Fruit fly (Drosophila melanogaster) whole organism, embryonic: ENCODE measurements around the gene CG33090.
A peak's percentile ranks its signal among the peaks of the same experiment; 100 is the strongest.

ENCODE experiments used
- Atf6 ChIP-seq: fragments of 200-800 bp; sonication (Bioruptor generic); IDR thresholded peaks from 2 replicates; pipeline ENCODE4 v1.3.6; 2022; ENCODE audit warnings: missing biosample characterization, missing genetic modification characterization
- Awh ChIP-seq: fragments of 200-800 bp; sonication (Bioruptor generic); IDR thresholded peaks from 2 replicates; pipeline ENCODE4, ENCODE4 v1.3.6; 2022; ENCODE audit warnings: missing biosample characterization, missing genetic modification characterization
- BEAF-32 ChIP-seq: fragments of 200-800 bp; sonication (Bioruptor generic); optimal IDR thresholded peaks from 3 replicates; lab custom pipeline; 2017; ENCODE audit warnings: missing biosample characterization, missing genetic modification characterization, mild to moderate bottlenecking, moderate library complexity, missing genetic modification reagents
- Blimp-1 ChIP-seq: fragments of 200-800 bp; sonication (Bioruptor generic); optimal IDR thresholded peaks from 3 replicates; lab custom pipeline; 2018; ENCODE audit warnings: missing biosample characterization, missing genetic modification characterization, mild to moderate bottlenecking, moderate library complexity, missing genetic modification reagents
- BtbVII ChIP-seq: fragments of 200-800 bp; sonication (Bioruptor generic); optimal IDR thresholded peaks from 3 replicates; lab custom pipeline; 2017; ENCODE audit warnings: missing biosample characterization, mild to moderate bottlenecking, missing genetic modification characterization
- C15 ChIP-seq: fragments of 200-800 bp; sonication (Bioruptor generic); IDR thresholded peaks from 3 replicates; pipeline ENCODE4 v1.3.6; 2022; ENCODE audit warnings: missing biosample characterization, missing genetic modification characterization
- CG10274 ChIP-seq: fragments of 200-800 bp; sonication (Bioruptor generic); optimal IDR thresholded peaks from 3 replicates; lab custom pipeline; 2017; ENCODE audit warnings: missing biosample characterization, mild to moderate bottlenecking, missing genetic modification characterization
- CG10959 ChIP-seq: fragments of 200-800 bp; sonication (Bioruptor generic); IDR thresholded peaks from 2 replicates; pipeline ENCODE4 v1.3.6; 2022; ENCODE audit warnings: missing biosample characterization, missing genetic modification characterization
- CG11093 ChIP-seq: fragments of 200-800 bp; sonication (Bioruptor generic); IDR thresholded peaks from 3 replicates; pipeline ENCODE4 v1.3.6; 2022; ENCODE audit warnings: missing biosample characterization, missing genetic modification characterization
- CG12299 ChIP-seq: fragments of 200-800 bp; sonication (Bioruptor generic); optimal IDR thresholded peaks from 2 replicates; lab custom pipeline; 2018; ENCODE audit warnings: missing biosample characterization, mild to moderate bottlenecking, missing genetic modification characterization
- CG12659 ChIP-seq: fragments of 200-800 bp; sonication (Bioruptor generic); optimal IDR thresholded peaks from 3 replicates; lab custom pipeline; 2017; ENCODE audit warnings: mild to moderate bottlenecking, missing biosample characterization, missing genetic modification reagents, missing genetic modification characterization
- CG14014 ChIP-seq: fragments of 200-800 bp; sonication (Bioruptor generic); IDR thresholded peaks from 2 replicates; pipeline ENCODE4 v1.3.6; 2022; ENCODE audit warnings: missing biosample characterization, missing genetic modification characterization
- CG15514 ChIP-seq: fragments of 200-800 bp; sonication (Bioruptor generic); optimal IDR thresholded peaks from 3 replicates; lab custom pipeline; 2017; ENCODE audit warnings: missing biosample characterization, missing genetic modification characterization, mild to moderate bottlenecking, moderate library complexity, missing genetic modification reagents
- CG18599 ChIP-seq: fragments of 200-800 bp; sonication (Bioruptor generic); optimal IDR thresholded peaks from 3 replicates; lab custom pipeline; 2017; ENCODE audit warnings: missing biosample characterization, missing genetic modification characterization, mild to moderate bottlenecking, moderate library complexity, missing genetic modification reagents
- CG18619 ChIP-seq: fragments of 200-800 bp; sonication (Bioruptor generic); optimal IDR thresholded peaks from 3 replicates; lab custom pipeline; 2017; ENCODE audit warnings: missing biosample characterization, mild to moderate bottlenecking, missing genetic modification characterization
- CG18764 ChIP-seq: fragments of 200-800 bp; sonication (Bioruptor generic); optimal IDR thresholded peaks from 3 replicates; lab custom pipeline; 2016; ENCODE audit warnings: missing biosample characterization, missing genetic modification characterization
- CG2199 ChIP-seq: fragments of 200-800 bp; sonication (Bioruptor generic); IDR thresholded peaks from 3 replicates; pipeline ENCODE4 v1.3.6; 2022; ENCODE audit warnings: missing biosample characterization, missing genetic modification characterization
- CG2202 ChIP-seq: fragments of 200-800 bp; sonication (Bioruptor generic); optimal IDR thresholded peaks from 2 replicates; lab custom pipeline; 2018; ENCODE audit warnings: missing biosample characterization, mild to moderate bottlenecking, missing genetic modification characterization
- CG34224 ChIP-seq: fragments of 200-800 bp; sonication (Bioruptor generic); IDR thresholded peaks from 3 replicates; pipeline ENCODE4 v1.3.6; 2022; ENCODE audit warnings: missing biosample characterization, missing genetic modification characterization; ENCODE audit not compliant: partially characterized antibody
- CG34376 ChIP-seq: fragments of 200-800 bp; sonication (Bioruptor generic); optimal IDR thresholded peaks from 2 replicates; lab custom pipeline; 2018; ENCODE audit warnings: missing biosample characterization, mild to moderate bottlenecking, missing genetic modification characterization
- CG3838 ChIP-seq: fragments of 200-800 bp; sonication (Bioruptor generic); optimal IDR thresholded peaks from 3 replicates; lab custom pipeline; 2016; ENCODE audit warnings: missing biosample characterization, missing genetic modification characterization
- CG4328 ChIP-seq: fragments of 200-800 bp; sonication (Bioruptor generic); optimal IDR thresholded peaks from 3 replicates; lab custom pipeline; 2017; ENCODE audit warnings: missing biosample characterization, missing genetic modification reagents, missing genetic modification characterization
- CG6254 ChIP-seq: fragments of 200-800 bp; sonication (Bioruptor generic); optimal IDR thresholded peaks from 3 replicates; lab custom pipeline; 2017; ENCODE audit warnings: mild to moderate bottlenecking, missing biosample characterization, missing genetic modification reagents, missing genetic modification characterization
- CG7839 ChIP-seq: fragments of 200-800 bp; sonication (Bioruptor generic); optimal IDR thresholded peaks from 3 replicates; lab custom pipeline; 2018; ENCODE audit warnings: missing biosample characterization, mild to moderate bottlenecking, missing genetic modification characterization, moderate library complexity
- CG7987 ChIP-seq: fragments of 200-800 bp; sonication (Bioruptor generic); optimal IDR thresholded peaks from 2 replicates; lab custom pipeline; 2018; ENCODE audit warnings: missing biosample characterization, mild to moderate bottlenecking, missing genetic modification characterization, moderate library complexity
- CG8290 ChIP-seq, 3 experiments: fragments of 200-800 bp; sonication (Bioruptor generic); optimal IDR thresholded peaks; 2 replicates each; lab custom pipeline; 2016 to 2019; ENCODE audit warnings: missing biosample characterization in 3 of 3, missing genetic modification characterization in 3 of 3, mild to moderate bottlenecking in 2 of 3, moderate library complexity in 1 of 3
- CG8359 ChIP-seq: fragments of 200-800 bp; sonication (Bioruptor generic); optimal IDR thresholded peaks from 2 replicates; lab custom pipeline; 2017; ENCODE audit warnings: missing biosample characterization, mild to moderate bottlenecking, missing genetic modification characterization, borderline replicate concordance
- CrebB ChIP-seq: fragments of 200-800 bp; sonication (Bioruptor generic); optimal IDR thresholded peaks from 3 replicates; lab custom pipeline; 2018; ENCODE audit warnings: missing biosample characterization, mild to moderate bottlenecking, missing genetic modification characterization
- Dbx ChIP-seq: fragments of 200-800 bp; sonication (Bioruptor generic); IDR thresholded peaks from 3 replicates; pipeline ENCODE4 v1.3.6; 2022; ENCODE audit warnings: missing biosample characterization, missing genetic modification characterization
- E2f1 ChIP-seq: fragments of 200-800 bp; sonication (Bioruptor generic); IDR thresholded peaks from 2 replicates; pipeline ENCODE4 v1.3.6; 2022; ENCODE audit warnings: missing biosample characterization, missing genetic modification characterization
- Ets97D ChIP-seq: fragments of 200-800 bp; sonication (Bioruptor generic); optimal IDR thresholded peaks from 3 replicates; lab custom pipeline; 2016; ENCODE audit warnings: missing biosample characterization, missing genetic modification characterization
- Fer3 ChIP-seq: fragments of 200-800 bp; sonication (Bioruptor generic); optimal IDR thresholded peaks from 2 replicates; lab custom pipeline; 2018; ENCODE audit warnings: missing biosample characterization, mild to moderate bottlenecking, missing genetic modification characterization, moderate library complexity
- MTF-1 ChIP-seq: fragments of 200-800 bp; sonication (Bioruptor generic); optimal IDR thresholded peaks from 2 replicates; lab custom pipeline; 2018; ENCODE audit warnings: missing biosample characterization, mild to moderate bottlenecking, missing genetic modification characterization, borderline replicate concordance
- Nf-YC ChIP-seq: fragments of 200-800 bp; optimal IDR thresholded peaks from 3 replicates; lab custom pipeline; 2019; ENCODE audit warnings: missing biosample characterization, mild to moderate bottlenecking, missing genetic modification characterization, moderate library complexity
- PHDP ChIP-seq: fragments of 200-800 bp; sonication (Bioruptor generic); optimal IDR thresholded peaks from 3 replicates; lab custom pipeline; 2018; ENCODE audit warnings: missing biosample characterization, mild to moderate bottlenecking, missing genetic modification characterization, moderate library complexity
- Ravus ChIP-seq: fragments of 200-800 bp; sonication (Bioruptor generic); IDR thresholded peaks from 2 replicates; pipeline ENCODE4 v1.3.6; 2022; ENCODE audit warnings: missing biosample characterization, missing genetic modification characterization
- Rfx ChIP-seq: fragments of 200-800 bp; sonication (Bioruptor generic); IDR thresholded peaks from 2 replicates; pipeline ENCODE4 v1.3.6; 2022; ENCODE audit warnings: missing biosample characterization, missing genetic modification characterization
- bsh ChIP-seq, 2 experiments: fragments of 200-800 bp; sonication (Bioruptor generic); optimal IDR thresholded peaks; 2 replicates each; lab custom pipeline; 2017 to 2018; ENCODE audit warnings: mild to moderate bottlenecking in 2 of 2, missing biosample characterization in 2 of 2, missing genetic modification characterization in 2 of 2, moderate library complexity in 1 of 2
- ems ChIP-seq: fragments of 200-800 bp; sonication (Bioruptor generic); optimal IDR thresholded peaks from 3 replicates; lab custom pipeline; 2016; ENCODE audit warnings: missing biosample characterization, missing genetic modification characterization
- esg ChIP-seq: fragments of 200-800 bp; sonication (Bioruptor generic); conservative IDR thresholded peaks from 2 replicates; pipeline ENCODE4 v1.3.6; 2022; ENCODE audit warnings: missing biosample characterization, missing genetic modification characterization
- eve ChIP-seq, 2 experiments: fragments of >200 bp; optimal IDR thresholded peaks; 2 replicates each; lab custom pipeline; 2017; ENCODE audit warnings: missing biosample characterization in 2 of 2, missing genetic modification characterization in 2 of 2
- gce ChIP-seq: fragments of 200-800 bp; sonication (Bioruptor generic); IDR thresholded peaks from 3 replicates; pipeline ENCODE4 v1.3.6; 2022; ENCODE audit warnings: missing biosample characterization, missing genetic modification characterization
- gcm2 ChIP-seq: fragments of 200-800 bp; sonication (Bioruptor generic); optimal IDR thresholded peaks from 2 replicates; lab custom pipeline; 2016; ENCODE audit warnings: missing biosample characterization, missing genetic modification characterization
- gt ChIP-seq: fragments of 200-800 bp; sonication (Bioruptor generic); IDR thresholded peaks from 2 replicates; pipeline ENCODE4 v1.3.6; 2022; ENCODE audit warnings: missing biosample characterization, missing genetic modification characterization
- nau ChIP-seq: fragments of 200-800 bp; sonication (Bioruptor generic); optimal IDR thresholded peaks from 3 replicates; lab custom pipeline; 2017; ENCODE audit warnings: missing biosample characterization, mild to moderate bottlenecking, missing genetic modification characterization, missing genetic modification reagents
- peb ChIP-seq: fragments of 200-800 bp; sonication (Bioruptor generic); IDR thresholded peaks from 2 replicates; pipeline ENCODE4 v1.3.6; 2022; ENCODE audit warnings: missing biosample characterization, missing genetic modification characterization
- sens ChIP-seq: fragments of 200-800 bp; sonication (Bioruptor generic); peaks from one replicate; lab custom pipeline; 2016; ENCODE audit warnings: missing biosample characterization, missing genetic modification characterization
- sob ChIP-seq: fragments of 200-800 bp; sonication (Bioruptor generic); IDR thresholded peaks from 2 replicates; pipeline ENCODE4 v1.3.6; 2022; ENCODE audit warnings: missing biosample characterization, missing genetic modification characterization
- wek ChIP-seq: fragments of 200-800 bp; sonication (Bioruptor generic); optimal IDR thresholded peaks from 3 replicates; lab custom pipeline; 2018; ENCODE audit warnings: missing biosample characterization, mild to moderate bottlenecking, missing genetic modification characterization, moderate library complexity
- zen2 ChIP-seq: fragments of 200-800 bp; sonication (Bioruptor generic); IDR thresholded peaks from 3 replicates; pipeline ENCODE4 v1.3.6; 2022; ENCODE audit warnings: missing biosample characterization, missing genetic modification characterization; ENCODE audit not compliant: partially characterized antibody

The CG33090 gene

DNA sequence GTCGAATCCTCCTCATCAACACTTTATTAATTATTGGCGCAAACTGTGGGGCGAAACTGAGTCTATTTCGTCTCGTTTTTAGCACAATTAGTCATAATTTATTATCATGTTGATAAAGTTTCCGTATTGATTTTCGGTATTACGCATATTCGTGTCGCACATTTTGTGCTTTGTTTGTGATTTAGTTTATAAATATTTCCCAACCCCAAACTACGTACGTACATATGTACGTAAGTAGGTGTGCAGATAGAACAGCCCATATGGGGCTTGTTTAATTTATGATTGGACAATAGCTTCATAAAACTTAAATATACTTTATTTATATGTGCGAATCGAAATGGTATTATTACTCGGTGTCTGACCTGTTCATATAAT, 61.1 kb downstream of the CG33090 start (continued):
- TF ChIP-seq CG6254 (GFP tag; lab: Kevin White, UChicago): no peak
- no peak for TF ChIP-seq CG18619 (GFP tag; lab: Kevin White, UChicago)
- peak; percentile 17; the same call in 1 of the 2 replicates for TF ChIP-seq CG14014
- no peak for TF ChIP-seq zen2
- no peak for TF ChIP-seq eve (GFP tag; optimal IDR thresholded peaks at IDR 0.05; lab: Kevin White, UChicago)
- TF ChIP-seq Blimp-1 (GFP tag; lab: Kevin White, UChicago): no peak
- TF ChIP-seq CG7839 (tag; lab: Kevin White, UChicago): no peak
- peak; percentile 47 for TF ChIP-seq CG15514 (GFP tag; lab: Kevin White, UChicago)
- TF ChIP-seq CrebB (tag; lab: Kevin White, UChicago): no peak
- no peak for TF ChIP-seq esg (GFP tag; lab: Robert Waterston, UW)
- no peak for TF ChIP-seq gcm2 (GFP tag; lab: Kevin White, UChicago)
- peak; percentile 73 for TF ChIP-seq sens
- peak; percentile 1 for TF ChIP-seq wek (GFP tag; lab: Kevin White, UChicago)
- no peak for TF ChIP-seq PHDP
- no peak for TF ChIP-seq CG3838 (GFP tag; lab: Kevin White, UChicago)
- TF ChIP-seq Atf6 (GFP tag; lab: Robert Waterston, UW): peak; percentile 51; the same call in 1 of the 2 replicates
- TF ChIP-seq Dbx (GFP tag; lab: Robert Waterston, UW): no peak; the same call in 2 of the 3 replicates
- TF ChIP-seq Ets97D: no peak
- TF ChIP-seq CG12299: no peak
- TF ChIP-seq gt: no peak
- TF ChIP-seq gce (GFP tag; lab: Robert Waterston, UW): 0 out of 3 replicates have a peak, but pooled peaks have one; percentile 5
- peak; percentile 56; the same call in 1 of the 2 replicates for TF ChIP-seq sob
- no peak for TF ChIP-seq Nf-YC (tag; lab: Kevin White, UChicago)
- TF ChIP-seq nau: no peak
- TF ChIP-seq Awh (GFP tag; lab: Robert Waterston, UW): no peak
- TF ChIP-seq C15 (GFP tag; lab: Robert Waterston, UW): no peak
- TF ChIP-seq BEAF-32 (GFP tag; lab: Kevin White, UChicago): no peak
- TF ChIP-seq CG10274: no peak
- peak; percentile 45 for TF ChIP-seq MTF-1 (GFP tag; lab: Kevin White, UChicago)
- TF ChIP-seq peb (GFP tag; lab: Robert Waterston, UW): no peak
- no peak for TF ChIP-seq bsh (GFP tag; optimal IDR thresholded peaks at IDR 0.05; lab: Kevin White, UChicago)
- no peak for TF ChIP-seq CG34224 (GFP tag; lab: Robert Waterston, UW)
- TF ChIP-seq CG8290 (GFP tag; optimal IDR thresholded peaks at IDR 0.05; lab: Kevin White, UChicago): no peak
- peak in 1 of 2 experiments; percentile 66 for TF ChIP-seq CG8290 (tag; optimal IDR thresholded peaks at IDR 0.05; lab: Kevin White, UChicago)
- TF ChIP-seq CG10959: no peak
- no peak for TF ChIP-seq Ravus (GFP tag; lab: Robert Waterston, UW)
- peak; percentile 17; the same call in 1 of the 3 replicates for TF ChIP-seq CG11093
- TF ChIP-seq Rfx: peak; percentile 29; the same call in 1 of the 2 replicates
- TF ChIP-seq CG2202 (tag; lab: Kevin White, UChicago): no peak
- TF ChIP-seq CG18764 (GFP tag; lab: Kevin White, UChicago): no peak
- peak; percentile 23 for TF ChIP-seq BtbVII
- peak; percentile 31 for TF ChIP-seq CG7987 (GFP tag; lab: Kevin White, UChicago)
- no peak for TF ChIP-seq ems (GFP tag; lab: Kevin White, UChicago)
- TF ChIP-seq CG18599: peak; percentile 19
- TF ChIP-seq CG34376 (GFP tag; lab: Kevin White, UChicago): no peak
- no peak for TF ChIP-seq CG2199 (GFP tag; lab: Robert Waterston, UW)
- TF ChIP-seq CG12659: no peak
- TF ChIP-seq CG4328: no peak
- no peak for TF ChIP-seq CG8359 (GFP tag; lab: Kevin White, UChicago)
- TF ChIP-seq Fer3 (tag; lab: Kevin White, UChicago): peak; percentile 41
- no peak; the same call in 1 of the 2 replicates for TF ChIP-seq E2f1 (GFP tag; lab: Robert Waterston, UW)
